Fruit fly (Drosophila melanogaster) whole organism, embryonic: ENCODE data around the gene CG15337.

Experiments
- Atf-2 ChIP-seq: fragments of 200-800 bp; sonication (Bioruptor generic); optimal IDR thresholded peaks from 2 replicates; lab custom pipeline; 2016; ENCODE audit warnings: missing biosample characterization, missing genetic modification characterization
- Awh ChIP-seq: fragments of 200-800 bp; sonication (Bioruptor generic); IDR thresholded peaks from 2 replicates; pipeline ENCODE4, ENCODE4 v1.3.6; 2022; ENCODE audit warnings: missing biosample characterization, missing genetic modification characterization
- BEAF-32 ChIP-seq: fragments of 200-800 bp; sonication (Bioruptor generic); optimal IDR thresholded peaks from 3 replicates; lab custom pipeline; 2017; ENCODE audit warnings: missing biosample characterization, missing genetic modification characterization, mild to moderate bottlenecking, moderate library complexity, missing genetic modification reagents
- BtbVII ChIP-seq: fragments of 200-800 bp; sonication (Bioruptor generic); optimal IDR thresholded peaks from 3 replicates; lab custom pipeline; 2017; ENCODE audit warnings: missing biosample characterization, mild to moderate bottlenecking, missing genetic modification characterization
- Bteb2 ChIP-seq: fragments of 200-800 bp; sonication (Bioruptor generic); optimal IDR thresholded peaks from 2 replicates; lab custom pipeline; 2016; ENCODE audit warnings: missing biosample characterization, missing genetic modification characterization
- CG10267 ChIP-seq: fragments of 200-800 bp; sonication (Bioruptor generic); optimal IDR thresholded peaks from 2 replicates; lab custom pipeline; 2018; ENCODE audit warnings: missing biosample characterization, mild to moderate bottlenecking, missing genetic modification characterization, moderate library complexity
- CG11398 ChIP-seq: fragments of 200-800 bp; sonication (Bioruptor generic); optimal IDR thresholded peaks from 2 replicates; lab custom pipeline; 2016; ENCODE audit warnings: missing biosample characterization, missing genetic modification characterization
- CG12391 ChIP-seq: fragments of 200-800 bp; sonication (Bioruptor generic); optimal IDR thresholded peaks from 3 replicates; lab custom pipeline; 2018; ENCODE audit warnings: missing biosample characterization, mild to moderate bottlenecking, missing genetic modification characterization, moderate library complexity
- CG13894 ChIP-seq: fragments of 200-800 bp; sonication (Bioruptor generic); optimal IDR thresholded peaks from 3 replicates; lab custom pipeline; 2018; ENCODE audit warnings: missing biosample characterization, mild to moderate bottlenecking, missing genetic modification characterization, moderate library complexity
- CG1792 ChIP-seq: fragments of 200-800 bp; sonication (Bioruptor generic); optimal IDR thresholded peaks from 2 replicates; lab custom pipeline; 2016; ENCODE audit warnings: missing biosample characterization, missing genetic modification characterization
- CG2120 ChIP-seq: fragments of 200-800 bp; sonication (Bioruptor generic); optimal IDR thresholded peaks from 3 replicates; lab custom pipeline; 2016; ENCODE audit warnings: missing biosample characterization, missing genetic modification characterization
- CG2889 ChIP-seq: fragments of 200-800 bp; sonication (Bioruptor generic); IDR thresholded peaks from 3 replicates; pipeline ENCODE4 v1.3.6; 2022; ENCODE audit warnings: missing biosample characterization, missing genetic modification characterization
- CG30020 ChIP-seq: fragments of 200-800 bp; optimal IDR thresholded peaks from 2 replicates; lab custom pipeline; 2019; ENCODE audit warnings: missing biosample characterization, mild to moderate bottlenecking, missing genetic modification characterization, moderate library complexity
- CG3847 ChIP-seq: fragments of 200-800 bp; sonication (Bioruptor generic); IDR thresholded peaks from 2 replicates; pipeline ENCODE4 v1.3.6; 2022; ENCODE audit warnings: missing biosample characterization, missing genetic modification characterization
- CG7987 ChIP-seq: fragments of 200-800 bp; sonication (Bioruptor generic); optimal IDR thresholded peaks from 2 replicates; lab custom pipeline; 2018; ENCODE audit warnings: missing biosample characterization, mild to moderate bottlenecking, missing genetic modification characterization, moderate library complexity
- CG8089 ChIP-seq: fragments of 200-800 bp; sonication (Bioruptor generic); optimal IDR thresholded peaks from 3 replicates; lab custom pipeline; 2016; ENCODE audit warnings: missing biosample characterization, missing genetic modification characterization
- CG9609 ChIP-seq: fragments of 200-800 bp; sonication (Bioruptor generic); optimal IDR thresholded peaks from 3 replicates; lab custom pipeline; 2016; ENCODE audit warnings: missing biosample characterization, missing genetic modification characterization
- CG9727 ChIP-seq: fragments of 200-800 bp; sonication (Bioruptor generic); optimal IDR thresholded peaks from 3 replicates; lab custom pipeline; 2017; ENCODE audit warnings: missing biosample characterization, mild to moderate bottlenecking, missing genetic modification characterization
- Camta ChIP-seq: fragments of 200-800 bp; sonication (Bioruptor generic); optimal IDR thresholded peaks from 2 replicates; lab custom pipeline; 2016; ENCODE audit warnings: missing biosample characterization, missing genetic modification characterization
- Chrac-16 ChIP-seq: fragments of 200-800 bp; sonication (Bioruptor generic); optimal IDR thresholded peaks from 3 replicates; lab custom pipeline; 2016; ENCODE audit warnings: missing biosample characterization, missing genetic modification characterization
- CoRest ChIP-seq: fragments of 200-800 bp; sonication (Bioruptor generic); optimal IDR thresholded peaks from 3 replicates; lab custom pipeline; 2018; ENCODE audit warnings: missing biosample characterization, mild to moderate bottlenecking, missing genetic modification characterization, moderate library complexity
- Doc3 ChIP-seq: fragments of 200-800 bp; sonication (Bioruptor generic); IDR thresholded peaks from 3 replicates; pipeline ENCODE4 v1.3.6; 2022; ENCODE audit warnings: missing biosample characterization, missing genetic modification characterization; ENCODE audit not compliant: partially characterized antibody
- Gsc ChIP-seq: fragments of 200-800 bp; sonication (Bioruptor generic); IDR thresholded peaks from 2 replicates; pipeline ENCODE4 v1.3.6; 2022; ENCODE audit warnings: missing biosample characterization, missing genetic modification characterization
- HLH4C ChIP-seq: fragments of 200-800 bp; sonication (Bioruptor generic); IDR thresholded peaks from 3 replicates; pipeline ENCODE4 v1.3.6; 2022; ENCODE audit warnings: missing biosample characterization, missing genetic modification characterization; ENCODE audit not compliant: partially characterized antibody
- Lim3 ChIP-seq: fragments of 200-800 bp; sonication (Bioruptor generic); IDR thresholded peaks from 2 replicates; pipeline ENCODE4 v1.3.6; 2022; ENCODE audit warnings: missing biosample characterization, missing genetic modification characterization
- MTF-1 ChIP-seq: fragments of 200-800 bp; sonication (Bioruptor generic); optimal IDR thresholded peaks from 2 replicates; lab custom pipeline; 2018; ENCODE audit warnings: missing biosample characterization, mild to moderate bottlenecking, missing genetic modification characterization, borderline replicate concordance
- Rfx ChIP-seq: fragments of 200-800 bp; sonication (Bioruptor generic); IDR thresholded peaks from 2 replicates; pipeline ENCODE4 v1.3.6; 2022; ENCODE audit warnings: missing biosample characterization, missing genetic modification characterization
- Sry-β ChIP-seq: fragments of 200-800 bp; sonication (Bioruptor generic); optimal IDR thresholded peaks from 2 replicates; lab custom pipeline; 2018; ENCODE audit warnings: missing biosample characterization, mild to moderate bottlenecking, missing genetic modification characterization, moderate library complexity
- Tbp ChIP-seq: fragments of >200 bp; optimal IDR thresholded peaks from 2 replicates; lab custom pipeline; 2018; ENCODE audit warnings: missing biosample characterization, missing genetic modification characterization
- abd-A ChIP-seq: fragments of 200-800 bp; sonication (Bioruptor generic); optimal IDR thresholded peaks from 3 replicates; lab custom pipeline; 2019; ENCODE audit warnings: missing biosample characterization, mild to moderate bottlenecking, missing genetic modification characterization, moderate library complexity
- al ChIP-seq: fragments of 200-800 bp; sonication (Bioruptor generic); IDR thresholded peaks from 2 replicates; pipeline ENCODE4 v1.3.6; 2022; ENCODE audit warnings: missing biosample characterization, missing genetic modification characterization
- aop ChIP-seq: fragments of 200-800 bp; sonication (Bioruptor generic); IDR thresholded peaks from 2 replicates; pipeline ENCODE4 v1.3.6; 2022; ENCODE audit warnings: missing biosample characterization, missing genetic modification characterization
- ash1 ChIP-seq: fragments of 200-800 bp; sonication (Bioruptor generic); optimal IDR thresholded peaks from 2 replicates; lab custom pipeline; 2018; ENCODE audit warnings: missing biosample characterization, mild to moderate bottlenecking, missing genetic modification characterization
- bbx ChIP-seq: fragments of 200-800 bp; sonication (Bioruptor generic); IDR thresholded peaks from 2 replicates; pipeline ENCODE4 v1.3.6; 2022; ENCODE audit warnings: missing biosample characterization, missing genetic modification characterization; ENCODE audit not compliant: partially characterized antibody
- cas ChIP-seq: fragments of 200-800 bp; sonication (Bioruptor generic); IDR thresholded peaks from 2 replicates; pipeline ENCODE4 v1.3.6; 2022; ENCODE audit warnings: missing biosample characterization, missing genetic modification characterization
- chm ChIP-seq: fragments of 200-800 bp; sonication (Bioruptor generic); IDR thresholded peaks from 2 replicates; pipeline ENCODE4 v1.3.6; 2022; ENCODE audit warnings: missing biosample characterization, missing genetic modification characterization
- crp ChIP-seq, 2 experiments: fragments of 200-800 bp; sonication (Bioruptor generic); optimal IDR thresholded peaks; 2 replicates in 1 of 2; 3 replicates in 1 of 2; lab custom pipeline; 2017; ENCODE audit warnings: missing biosample characterization in 2 of 2, missing genetic modification characterization in 2 of 2, mild to moderate bottlenecking in 1 of 2, moderate library complexity in 1 of 2
- dysf ChIP-seq: fragments of 200-800 bp; sonication (Bioruptor generic); IDR thresholded peaks from 3 replicates; pipeline ENCODE4 v1.3.6; 2022; ENCODE audit warnings: missing biosample characterization, missing genetic modification characterization
- h ChIP-seq: fragments of >200 bp; optimal IDR thresholded peaks from 2 replicates; lab custom pipeline; 2017
- kay ChIP-seq: fragments of 200-800 bp; sonication (Bioruptor generic); optimal IDR thresholded peaks from 2 replicates; lab custom pipeline; 2016; ENCODE audit warnings: missing biosample characterization, missing genetic modification characterization
- lmd ChIP-seq: fragments of 200-800 bp; sonication (Bioruptor generic); IDR thresholded peaks from 2 replicates; pipeline ENCODE4 v1.3.6; 2022; ENCODE audit warnings: missing biosample characterization, missing genetic modification characterization
- oc ChIP-seq: fragments of 200-800 bp; sonication (Bioruptor generic); optimal IDR thresholded peaks from 2 replicates; lab custom pipeline; 2018; ENCODE audit warnings: missing biosample characterization, mild to moderate bottlenecking, missing genetic modification characterization, moderate library complexity
- peb ChIP-seq: fragments of 200-800 bp; sonication (Bioruptor generic); IDR thresholded peaks from 2 replicates; pipeline ENCODE4 v1.3.6; 2022; ENCODE audit warnings: missing biosample characterization, missing genetic modification characterization
- pros ChIP-seq: fragments of 200-800 bp; sonication (Bioruptor generic); optimal IDR thresholded peaks from 3 replicates; lab custom pipeline; 2019; ENCODE audit warnings: missing biosample characterization, mild to moderate bottlenecking, missing genetic modification characterization, moderate library complexity
- sc ChIP-seq, 3 experiments: fragments of >200 bp in 2 of 3; fragments of 200-800 bp in 1 of 3; sonication (Bioruptor generic) in 1 of 3; optimal IDR thresholded peaks; 2 replicates in 2 of 3; 3 replicates in 1 of 3; lab custom pipeline; 2017; ENCODE audit warnings: mild to moderate bottlenecking in 1 of 3, missing biosample characterization in 1 of 3, missing genetic modification characterization in 1 of 3, missing genetic modification reagents in 1 of 3
- sens-2 ChIP-seq: fragments of 200-800 bp; sonication (Bioruptor generic); IDR thresholded peaks from 2 replicates; pipeline ENCODE4 v1.3.6; 2022; ENCODE audit warnings: missing biosample characterization, missing genetic modification characterization
- slbo ChIP-seq: fragments of 200-800 bp; sonication (Bioruptor generic); IDR thresholded peaks from 2 replicates; pipeline ENCODE4 v1.3.6; 2022; ENCODE audit warnings: missing biosample characterization, missing genetic modification characterization
- ssp ChIP-seq: fragments of 200-800 bp; sonication (Bioruptor generic); IDR thresholded peaks from 2 replicates; pipeline ENCODE4 v1.3.6; 2022; ENCODE audit warnings: missing biosample characterization, missing genetic modification characterization
- vfl ChIP-seq: fragments of 200-800 bp; sonication (Bioruptor generic); optimal IDR thresholded peaks from 2 replicates; lab custom pipeline; 2016; ENCODE audit warnings: missing biosample characterization, missing genetic modification characterization

The CG15337 gene

dm6 chrX:8113386-8114279 lies 46.2 kb upstream of the CG15337 start (continued):
- peak; percentile 44 for TF ChIP-seq CG9727 (GFP tag; lab: Kevin White, UChicago)
- no peak for TF ChIP-seq ssp (GFP tag; lab: Robert Waterston, UW)
- no peak for TF ChIP-seq sc (optimal IDR thresholded peaks at IDR 0.05; lab: Kevin White, UChicago)
- no peak for TF ChIP-seq sc (GFP tag; optimal IDR thresholded peaks at IDR 0.05; lab: Kevin White, UChicago)
- TF ChIP-seq Rfx (GFP tag; lab: Robert Waterston, UW): peak; percentile 87
- peak; percentile 56 for TF ChIP-seq CG13894 (tag; lab: Kevin White, UChicago)
- TF ChIP-seq CG2120 (GFP tag; lab: Kevin White, UChicago): peak; percentile 91
- TF ChIP-seq crp (GFP tag; optimal IDR thresholded peaks at IDR 0.05; lab: Kevin White, UChicago): no peak
- TF ChIP-seq CG9609: no peak
- no peak for TF ChIP-seq sens-2
- TF ChIP-seq BEAF-32 (GFP tag; lab: Kevin White, UChicago): no peak
- peak; percentile 30 for TF ChIP-seq Camta (GFP tag; lab: Kevin White, UChicago)
- TF ChIP-seq lmd: peak; percentile 67; the same call in 1 of the 2 replicates
- TF ChIP-seq Lim3: no peak
- no peak for TF ChIP-seq CG7987 (GFP tag; lab: Kevin White, UChicago)
- no peak for TF ChIP-seq Tbp
- TF ChIP-seq abd-A (tag; lab: Kevin White, UChicago): no peak
- no peak for TF ChIP-seq bbx
- peak; percentile 76 for TF ChIP-seq vfl (GFP tag; lab: Kevin White, UChicago)
- no peak for TF ChIP-seq Doc3 (GFP tag; lab: Robert Waterston, UW)
- peak; percentile 70 for TF ChIP-seq CoRest (tag; lab: Kevin White, UChicago)
- TF ChIP-seq al: peak; percentile 63; the same call in 1 of the 2 replicates
- no peak for TF ChIP-seq CG11398 (GFP tag; lab: Kevin White, UChicago)
- TF ChIP-seq Sry-β: no peak
- no peak for TF ChIP-seq h
- TF ChIP-seq CG10267 (tag; lab: Kevin White, UChicago): no peak
- TF ChIP-seq CG8089: no peak
- TF ChIP-seq HLH4C (GFP tag; lab: Robert Waterston, UW): no peak
- no peak for TF ChIP-seq Awh (GFP tag; lab: Robert Waterston, UW)
- no peak for TF ChIP-seq chm (GFP tag; lab: Robert Waterston, UW)
- TF ChIP-seq cas (GFP tag; lab: Robert Waterston, UW): peak; percentile 52; the same call in 1 of the 2 replicates
- peak; percentile 49 for TF ChIP-seq Bteb2 (GFP tag; lab: Kevin White, UChicago)
- peak; percentile 44 for TF ChIP-seq CG12391 (tag; lab: Kevin White, UChicago)
- no peak for TF ChIP-seq aop
- no peak for TF ChIP-seq oc
- TF ChIP-seq kay: no peak
- peak; percentile 3 for TF ChIP-seq BtbVII (GFP tag; lab: Kevin White, UChicago)
- TF ChIP-seq Atf-2 (GFP tag; lab: Kevin White, UChicago): no peak
- peak; percentile 74 for TF ChIP-seq dysf (GFP tag; lab: Robert Waterston, UW)
- TF ChIP-seq CG2889 (GFP tag; lab: Robert Waterston, UW): 0 out of 3 replicates have a peak, but pooled peaks have one; percentile 35
- TF ChIP-seq Gsc (GFP tag; lab: Robert Waterston, UW): no peak
- TF ChIP-seq CG1792: peak; percentile 63
- TF ChIP-seq peb: no peak
- no peak for TF ChIP-seq pros (GFP tag; lab: Kevin White, UChicago)
- no peak for TF ChIP-seq MTF-1
- TF ChIP-seq CG30020 (tag; lab: Kevin White, UChicago): no peak
- TF ChIP-seq ash1 (GFP tag; lab: Kevin White, UChicago): no peak
- TF ChIP-seq Chrac-16 (GFP tag; lab: Kevin White, UChicago): peak; percentile 23
- peak; percentile 43; the same call in 1 of the 2 replicates for TF ChIP-seq CG3847
- TF ChIP-seq slbo (GFP tag; lab: Robert Waterston, UW): peak; percentile 89
